Worm (Caenorhabditis elegans): ENCODE measurements around the gene snf-12.
A peak's percentile ranks its signal among the peaks of the same experiment; 100 is the strongest.

The snf-12 gene

ce11 chrX:9069070-9069469 is 39.8 kb downstream of the snf-12 start:
- TF ChIP-seq nhr-237 (tag; optimal IDR thresholded peaks at IDR 0.05) (no peak), egl-13 (tag; optimal IDR thresholded peaks at IDR 0.05) (no peak), lin-14 (GFP tag; optimal IDR thresholded peaks at IDR 0.05) (peak; percentile 63), hlh-17 (GFP tag; optimal IDR thresholded peaks at IDR 0.05; ENCODE audit: borderline replicate concordance) (no peak), sup-37 (GFP tag; optimal IDR thresholded peaks at IDR 0.05) (no peak), tlp-1 (tag; optimal IDR thresholded peaks at IDR 0.05) (no peak), vab-15 (tag; optimal IDR thresholded peaks at IDR 0.05) (no peak), elt-2 (tag; optimal IDR thresholded peaks at IDR 0.05) (no peak), egl-27 (tag; optimal IDR thresholded peaks at IDR 0.05) (no peak), nhr-71 (tag; optimal IDR thresholded peaks at IDR 0.05) (peak; percentile 59), pax-3 (tag; optimal IDR thresholded peaks at IDR 0.05) (no peak), mef-2 (tag; optimal IDR thresholded peaks at IDR 0.05) (no peak), nhr-76 (tag; optimal IDR thresholded peaks at IDR 0.05) (no peak), efl-1 (optimal IDR thresholded peaks at IDR 0.05) (peak in 1 of 2 experiments; percentile 21), efl-1 (GFP tag; optimal IDR thresholded peaks at IDR 0.05 in 1 of 2) (no peak), hlh-4 (tag; optimal IDR thresholded peaks at IDR 0.05) (no peak), nhr-28 (tag; optimal IDR thresholded peaks at IDR 0.05) (no peak), fkh-8 (tag; optimal IDR thresholded peaks at IDR 0.05) (no peak), fos-1 (tag; optimal IDR thresholded peaks at IDR 0.05) (no peak), dpl-1 (GFP tag; optimal IDR thresholded peaks at IDR 0.05) (peak in 1 of 3 experiments; percentile 13), lin-39 (tag; optimal IDR thresholded peaks at IDR 0.05) (peak; percentile 41), snu-23 (GFP tag; optimal IDR thresholded peaks at IDR 0.05) (peak; percentile 10), C16A3.4 (tag; optimal IDR thresholded peaks at IDR 0.05) (no peak), nhr-84 (tag; optimal IDR thresholded peaks at IDR 0.05) (no peak), mep-1 (tag; optimal IDR thresholded peaks at IDR 0.05) (no peak), isw-1 (GFP tag; IDR thresholded peaks at IDR 0.05) (no peak), ceh-82 (tag; optimal IDR thresholded peaks at IDR 0.05) (no peak), snpc-4 (tag; optimal IDR thresholded peaks at IDR 0.05) (no peak), pag-3 (tag; optimal IDR thresholded peaks at IDR 0.05; ENCODE audit: borderline replicate concordance, insufficient read depth) (peak; percentile 56), ztf-11 (tag; optimal IDR thresholded peaks at IDR 0.05) (no peak), zip-4 (GFP tag; optimal IDR thresholded peaks at IDR 0.05) (no peak), elt-3 (tag; optimal IDR thresholded peaks at IDR 0.05) (no peak), nhr-85 (tag) (no peak), rnt-1 (tag; optimal IDR thresholded peaks at IDR 0.05) (peak; percentile 78), lsy-2 (tag; optimal IDR thresholded peaks at IDR 0.05) (no peak), nhr-19 (GFP tag; conservative IDR thresholded peaks at IDR 0.05) (0 out of 2 replicates have a peak, but pooled peaks have one; percentile 11)

- TF ChIP-seq efl-1 (optimal IDR thresholded peaks at IDR 0.05) (no peak), efl-1 (GFP tag; optimal IDR thresholded peaks at IDR 0.05 in 1 of 2) (peak in 1 of 2 experiments; percentile 28), grh-1 (GFP tag; IDR thresholded peaks at IDR 0.05) (no peak)
These were observed 45.2 kb downstream of the snf-12 start for ce11 chrX:9074497-9074896.

- no peak for TF ChIP-seq mep-1 (tag; optimal IDR thresholded peaks at IDR 0.05)
- no peak for TF ChIP-seq ces-1 (GFP tag; optimal IDR thresholded peaks at IDR 0.05)
- no peak for TF ChIP-seq pax-3 (tag; optimal IDR thresholded peaks at IDR 0.05)
- no peak for TF ChIP-seq alr-1 (tag; optimal IDR thresholded peaks at IDR 0.05; ENCODE audit: borderline replicate concordance)
- no peak for TF ChIP-seq aly-2 (tag; optimal IDR thresholded peaks at IDR 0.05)
- TF ChIP-seq swsn-7 (tag; optimal IDR thresholded peaks at IDR 0.05): no peak
- TF ChIP-seq ceh-8 (GFP tag; optimal IDR thresholded peaks at IDR 0.05): no peak
- no peak for TF ChIP-seq zag-1 (tag; optimal IDR thresholded peaks at IDR 0.05)
- TF ChIP-seq mdl-1 (tag; optimal IDR thresholded peaks at IDR 0.05): no peak
- no peak for TF ChIP-seq nhr-90 (tag; optimal IDR thresholded peaks at IDR 0.05; ENCODE audit: poor library complexity)
- TF ChIP-seq xbp-1 (tag; optimal IDR thresholded peaks at IDR 0.05): no peak
- no peak for TF ChIP-seq pqm-1 (tag; optimal IDR thresholded peaks at IDR 0.05)
- TF ChIP-seq nhr-77 (tag; optimal IDR thresholded peaks at IDR 0.05): no peak
- TF ChIP-seq efl-3 (GFP tag; optimal IDR thresholded peaks at IDR 0.05): no peak
These were observed 47.6 kb downstream of the snf-12 start, which contains the start of gene F47E1.1 for ce11 chrX:9076886-9077285. F47E1.1 (plus strand) TSS chrX:9077186.

Measured in whole organism, L1 larva.